Worm (Caenorhabditis elegans) whole organism, L3 larva: ENCODE results near the gene unc-82.

Experiments used
- R02D3.7 ChIP-seq: fragments of 150-350 bp; optimal IDR thresholded peaks from 2 replicates; lab custom pipeline; 2014; ENCODE audit warnings: missing biosample characterization, missing genetic modification characterization
- ama-1 ChIP-seq: fragments of 150-350 bp; optimal IDR thresholded peaks from 2 replicates; lab custom pipeline; 2018
- ceh-28 ChIP-seq: fragments of 150-350 bp; optimal IDR thresholded peaks from 2 replicates; lab custom pipeline; 2014; ENCODE audit warnings: missing biosample characterization, missing genetic modification reagents, missing genetic modification characterization
- ceh-9 ChIP-seq: sonication (generic microtip); optimal IDR thresholded peaks from 2 replicates; lab custom pipeline; 2018; ENCODE audit warnings: missing biosample characterization, missing genetic modification characterization
- daf-12 ChIP-seq: fragments of 150-350 bp; optimal IDR thresholded peaks from 2 replicates; lab custom pipeline; 2014; ENCODE audit warnings: missing biosample characterization, missing genetic modification reagents, missing genetic modification characterization
- egl-27 ChIP-seq: sonication (generic microtip); optimal IDR thresholded peaks from 4 replicates; lab custom pipeline; 2017; ENCODE audit warnings: missing biosample characterization, missing genetic modification reagents, missing genetic modification characterization
- egl-5 ChIP-seq: fragments of 150-350 bp; optimal IDR thresholded peaks from 2 replicates; lab custom pipeline; 2017; ENCODE audit warnings: missing biosample characterization, missing genetic modification reagents, missing genetic modification characterization, inconsistent platforms
- elt-2 ChIP-seq: sonication (generic microtip); optimal IDR thresholded peaks from 2 replicates; lab custom pipeline; 2016; ENCODE audit warnings: missing genetic modification reagents, mild to moderate bottlenecking, missing genetic modification characterization, missing compliant biosample characterization
- eor-1 ChIP-seq, 2 experiments: fragments of 150-350 bp; optimal IDR thresholded peaks; 2 replicates each; lab custom pipeline; 2014 to 2018; ENCODE audit warnings: missing biosample characterization in 2 of 2, missing genetic modification characterization in 2 of 2
- fkh-10 ChIP-seq: sonication (generic microtip); optimal IDR thresholded peaks from 2 replicates; lab custom pipeline; 2017; ENCODE audit warnings: missing biosample characterization, missing genetic modification reagents, missing genetic modification characterization
- fkh-2 ChIP-seq: fragments of 150-350 bp; optimal IDR thresholded peaks from 2 replicates; lab custom pipeline; 2014; ENCODE audit warnings: missing biosample characterization, missing genetic modification reagents, missing genetic modification characterization
- fos-1 ChIP-seq: fragments of 150-350 bp; optimal IDR thresholded peaks from 2 replicates; lab custom pipeline; 2014; ENCODE audit warnings: missing biosample characterization, missing genetic modification characterization
- hmg-11 ChIP-seq: sonication (generic microtip); optimal IDR thresholded peaks from 2 replicates; lab custom pipeline; 2016; ENCODE audit warnings: missing genetic modification characterization, missing compliant biosample characterization
- jun-1 ChIP-seq: fragments of 150-350 bp; optimal IDR thresholded peaks from 2 replicates; lab custom pipeline; 2014; ENCODE audit warnings: missing biosample characterization, missing genetic modification reagents, missing genetic modification characterization
- lin-15B ChIP-seq: fragments of 150-350 bp; optimal IDR thresholded peaks from 2 replicates; lab custom pipeline; 2014; ENCODE audit warnings: missing biosample characterization, missing genetic modification characterization
- lin-39 ChIP-seq: fragments of 150-350 bp; optimal IDR thresholded peaks from 2 replicates; lab custom pipeline; 2018; ENCODE audit warnings: missing biosample characterization, missing genetic modification reagents, missing genetic modification characterization
- lsy-12 ChIP-seq: sonication (generic microtip); optimal IDR thresholded peaks from 2 replicates; lab custom pipeline; 2016; ENCODE audit warnings: mild to moderate bottlenecking, missing genetic modification characterization, missing compliant biosample characterization
- mml-1 ChIP-seq: fragments of 150-350 bp; sonication (generic microtip); optimal IDR thresholded peaks from 3 replicates; lab custom pipeline; 2014; ENCODE audit warnings: missing biosample characterization, missing genetic modification characterization
- nfya-1 ChIP-seq: sonication (generic microtip); optimal IDR thresholded peaks from 2 replicates; lab custom pipeline; 2017; ENCODE audit warnings: missing genetic modification characterization, mild to moderate bottlenecking, missing compliant biosample characterization, antibody characterized with exemption, moderate library complexity; ENCODE audit not compliant: insufficient read depth
- nhr-11 ChIP-seq: fragments of 150-350 bp; optimal IDR thresholded peaks from 2 replicates; lab custom pipeline; 2014; ENCODE audit warnings: missing biosample characterization, missing genetic modification characterization
- nhr-12 ChIP-seq: fragments of 150-350 bp; optimal IDR thresholded peaks from 2 replicates; lab custom pipeline; 2014; ENCODE audit warnings: missing biosample characterization, missing genetic modification characterization
- nhr-23 ChIP-seq: fragments of 150-350 bp; optimal IDR thresholded peaks from 2 replicates; lab custom pipeline; 2014; ENCODE audit warnings: missing biosample characterization, missing genetic modification reagents, missing genetic modification characterization
- nhr-237 ChIP-seq: fragments of 150-350 bp; optimal IDR thresholded peaks from 2 replicates; lab custom pipeline; 2014; ENCODE audit warnings: missing biosample characterization, missing genetic modification characterization
- nhr-25 ChIP-seq: sonication (generic microtip); optimal IDR thresholded peaks from 2 replicates; lab custom pipeline; 2017; ENCODE audit warnings: missing biosample characterization, missing genetic modification characterization
- nhr-43 ChIP-seq: sonication (generic microtip); optimal IDR thresholded peaks from 2 replicates; lab custom pipeline; 2016; ENCODE audit warnings: mild to moderate bottlenecking, missing genetic modification characterization, missing compliant biosample characterization; ENCODE audit not compliant: poor library complexity, severe bottlenecking
- nhr-76 ChIP-seq: fragments of 150-350 bp; sonication (generic microtip); optimal IDR thresholded peaks from 5 replicates; lab custom pipeline; 2014; ENCODE audit warnings: missing biosample characterization, missing genetic modification characterization
- nhr-77 ChIP-seq: fragments of 150-350 bp; optimal IDR thresholded peaks from 2 replicates; lab custom pipeline; 2014; ENCODE audit warnings: missing biosample characterization, missing genetic modification characterization
- pha-4 ChIP-seq: fragments of 150-350 bp; optimal IDR thresholded peaks from 2 replicates; lab custom pipeline; 2014; ENCODE audit warnings: missing biosample characterization, missing genetic modification reagents, missing genetic modification characterization
- pqm-1 ChIP-seq: fragments of 150-350 bp; optimal IDR thresholded peaks from 2 replicates; lab custom pipeline; 2017; ENCODE audit warnings: missing biosample characterization, missing genetic modification characterization, inconsistent platforms
- sea-2 ChIP-seq: fragments of 150-350 bp; sonication (generic microtip); optimal IDR thresholded peaks from 4 replicates; lab custom pipeline; 2014; ENCODE audit warnings: missing biosample characterization, missing genetic modification reagents, missing genetic modification characterization
- tbx-2 ChIP-seq: sonication (generic microtip); optimal IDR thresholded peaks from 2 replicates; lab custom pipeline; 2016; ENCODE audit warnings: mild to moderate bottlenecking, missing genetic modification characterization, missing compliant biosample characterization
- unc-62 ChIP-seq: fragments of 150-350 bp; sonication (generic microtip); optimal IDR thresholded peaks from 4 replicates; lab custom pipeline; 2014; ENCODE audit warnings: missing biosample characterization, missing genetic modification reagents, missing genetic modification characterization
- zag-1 ChIP-seq: fragments of 150-350 bp; optimal IDR thresholded peaks from 2 replicates; lab custom pipeline; 2014; ENCODE audit warnings: missing biosample characterization, missing genetic modification characterization
- ztf-11 ChIP-seq: fragments of 150-350 bp; optimal IDR thresholded peaks from 2 replicates; lab custom pipeline; 2014; ENCODE audit warnings: missing biosample characterization, missing genetic modification characterization

unc-82 gene

ce11 chrIV:7388843-7389242 is 35.5 kb upstream of the unc-82 start, which contains the start of gene mob-3:
TSS of gene mob-3 (minus strand) at chrIV:7388943.
- no peak for TF ChIP-seq fos-1 (tag; lab: Kevin White, UChicago)

- TF ChIP-seq ztf-11 (tag; lab: Kevin White, UChicago) (no peak), nhr-237 (no peak), egl-27 (tag; lab: Kevin White, UChicago) (no peak), fos-1 (tag; lab: Kevin White, UChicago) (no peak), nfya-1 (tag; lab: Kevin White, UChicago) (no peak), daf-12 (tag; lab: Kevin White, UChicago) (no peak), jun-1 (tag; lab: Kevin White, UChicago) (no peak), nhr-76 (tag; lab: Kevin White, UChicago) (no peak), ceh-9 (tag; lab: Kevin White, UChicago) (no peak), nhr-77 (no peak), nhr-23 (tag; lab: Kevin White, UChicago) (no peak), hmg-11 (tag; lab: Kevin White, UChicago) (no peak)
Measured at ce11 chrIV:7389719-7390118, 34.6 kb upstream of the unc-82 start.

ce11 chrIV:7390126-7390766 is 34.1 kb upstream of the unc-82 start:
- TF ChIP-seq daf-12 (tag; lab: Kevin White, UChicago) (no peak), fkh-10 (GFP tag; lab: Kevin White, UChicago) (no peak), nfya-1 (tag; lab: Kevin White, UChicago) (peak; percentile 66), egl-5 (tag; lab: Kevin White, UChicago) (peak; percentile 19), hmg-11 (tag; lab: Kevin White, UChicago) (peak; percentile 59), mml-1 (tag; lab: Kevin White, UChicago) (no peak), R02D3.7 (tag; lab: Kevin White, UChicago) (no peak), tbx-2 (no peak), ceh-28 (no peak), egl-27 (tag; lab: Kevin White, UChicago) (no peak), nhr-43 (no peak), nhr-11 (tag; lab: Kevin White, UChicago) (no peak), lin-39 (peak; percentile 66)
- TF ChIP-seq, all 47 proteins: peak for 4

ce11 chrIV:7391534-7392343 is 32.6 kb upstream of the unc-82 start:
- TF ChIP-seq ama-1 (lab: Kevin White, UChicago) (peak; percentile 49), lin-39 (peak; percentile 32), fkh-2 (no peak), nhr-12 (no peak), unc-62 (GFP tag; lab: Kevin White, UChicago) (no peak), sea-2 (GFP tag; lab: Kevin White, UChicago) (peak; percentile 60), mml-1 (tag; lab: Kevin White, UChicago) (no peak), pha-4 (tag; lab: Kevin White, UChicago) (peak; percentile 49), lsy-12 (no peak), nfya-1 (tag; lab: Kevin White, UChicago) (peak; percentile 61), fkh-10 (GFP tag; lab: Kevin White, UChicago) (peak; percentile 75), zag-1 (tag; lab: Kevin White, UChicago) (no peak), lin-15B (tag; lab: Kevin White, UChicago) (no peak), nhr-25 (tag; lab: Kevin White, UChicago) (no peak), nhr-11 (tag; lab: Kevin White, UChicago) (no peak)

- TF ChIP-seq jun-1 (tag; lab: Kevin White, UChicago) (peak; percentile 70), pqm-1 (tag; lab: Kevin White, UChicago) (peak; percentile 83), elt-2 (tag; lab: Kevin White, UChicago) (peak; percentile 87), eor-1 (tag; optimal IDR thresholded peaks at IDR 0.05; lab: Kevin White, UChicago) (no peak), pha-4 (tag; lab: Kevin White, UChicago) (peak; percentile 30)
Measured at ce11 chrIV:7393700-7394099, 30.6 kb upstream of the unc-82 start, which contains the start of gene pitr-1. TSS of gene pitr-1 (plus strand) at chrIV:7394085.
